Worm (Caenorhabditis elegans) whole organism, late embryonic: ENCODE measurements around the gene F19H6.6.

Experiments
- eyg-1 ChIP-seq: sonication (generic microtip); optimal IDR thresholded peaks from 2 replicates; lab custom pipeline; 2016; ENCODE audit warnings: missing genotype, missing genetic modification characterization, missing compliant biosample characterization
- madf-2 ChIP-seq: sonication (generic microtip); optimal IDR thresholded peaks from 2 replicates; lab custom pipeline; 2017; ENCODE audit warnings: missing genetic modification characterization, missing compliant biosample characterization

- TF ChIP-seq madf-2, result no peak
- TF ChIP-seq eyg-1 (tag; lab: Kevin White, UChicago), result no peak
Measured at ce11 chrX:12347822-12348221, 12.8 kb upstream of the F19H6.6 start.
